Fruit fly (Drosophila melanogaster) whole organism, embryonic: Measurements from ENCODE around the gene CG6040.
A peak's percentile ranks its signal among the peaks of the same experiment; 100 is the strongest.

Experiments used
- Ada2b ChIP-seq: fragments of 200-800 bp; sonication (Bioruptor generic); IDR thresholded peaks from 2 replicates; pipeline ENCODE4 v1.3.6; 2022; ENCODE audit warnings: missing biosample characterization, missing genetic modification characterization
- B-H2 ChIP-seq: fragments of 200-800 bp; sonication (Bioruptor generic); optimal IDR thresholded peaks from 2 replicates; lab custom pipeline; 2018; ENCODE audit warnings: missing biosample characterization, mild to moderate bottlenecking, missing genetic modification characterization
- CG10431 ChIP-seq: fragments of 200-800 bp; sonication (Bioruptor generic); optimal IDR thresholded peaks from 3 replicates; lab custom pipeline; 2018; ENCODE audit warnings: missing biosample characterization, mild to moderate bottlenecking, missing genetic modification characterization
- CG11093 ChIP-seq: fragments of 200-800 bp; sonication (Bioruptor generic); IDR thresholded peaks from 3 replicates; pipeline ENCODE4 v1.3.6; 2022; ENCODE audit warnings: missing biosample characterization, missing genetic modification characterization
- CG12071 ChIP-seq: fragments of 200-800 bp; sonication (Bioruptor generic); optimal IDR thresholded peaks from 3 replicates; lab custom pipeline; 2018; ENCODE audit warnings: missing biosample characterization, mild to moderate bottlenecking, missing genetic modification characterization
- CG12219 ChIP-seq: fragments of 200-800 bp; sonication (Bioruptor generic); optimal IDR thresholded peaks from 3 replicates; lab custom pipeline; 2018; ENCODE audit warnings: missing biosample characterization, mild to moderate bottlenecking, missing genetic modification characterization
- CG12299 ChIP-seq: fragments of 200-800 bp; sonication (Bioruptor generic); optimal IDR thresholded peaks from 2 replicates; lab custom pipeline; 2018; ENCODE audit warnings: missing biosample characterization, mild to moderate bottlenecking, missing genetic modification characterization
- CG13894 ChIP-seq: fragments of 200-800 bp; sonication (Bioruptor generic); optimal IDR thresholded peaks from 3 replicates; lab custom pipeline; 2018; ENCODE audit warnings: missing biosample characterization, mild to moderate bottlenecking, missing genetic modification characterization, moderate library complexity
- CG15479 ChIP-seq: fragments of 200-800 bp; sonication (Bioruptor generic); optimal IDR thresholded peaks from 3 replicates; lab custom pipeline; 2019; ENCODE audit warnings: missing biosample characterization, mild to moderate bottlenecking, missing genetic modification characterization, moderate library complexity
- CG1647 ChIP-seq: fragments of 200-800 bp; sonication (Bioruptor generic); optimal IDR thresholded peaks from 3 replicates; lab custom pipeline; 2016; ENCODE audit warnings: missing biosample characterization, missing genetic modification characterization
- CG16863 ChIP-seq: fragments of 200-800 bp; sonication (Bioruptor generic); optimal IDR thresholded peaks from 3 replicates; lab custom pipeline; 2016; ENCODE audit warnings: missing biosample characterization, missing genetic modification characterization
- CG17361 ChIP-seq: fragments of 200-800 bp; sonication (Bioruptor generic); IDR thresholded peaks from 3 replicates; pipeline ENCODE4 v1.3.6; 2022; ENCODE audit warnings: missing biosample characterization, missing genetic modification characterization
- CG17802 ChIP-seq: fragments of 200-800 bp; sonication (Bioruptor generic); optimal IDR thresholded peaks from 2 replicates; lab custom pipeline; 2018; ENCODE audit warnings: missing biosample characterization, mild to moderate bottlenecking, missing genetic modification characterization, moderate library complexity
- CG2129 ChIP-seq: fragments of 200-800 bp; sonication (Bioruptor generic); IDR thresholded peaks from 2 replicates; pipeline ENCODE4 v1.3.6; 2022; ENCODE audit warnings: missing biosample characterization, missing genetic modification characterization; ENCODE audit not compliant: partially characterized antibody
- CG3065 ChIP-seq: fragments of 200-800 bp; sonication (Bioruptor generic); optimal IDR thresholded peaks from 2 replicates; lab custom pipeline; 2016; ENCODE audit warnings: missing biosample characterization, missing genetic modification characterization
- CG34376 ChIP-seq: fragments of 200-800 bp; sonication (Bioruptor generic); optimal IDR thresholded peaks from 2 replicates; lab custom pipeline; 2018; ENCODE audit warnings: missing biosample characterization, mild to moderate bottlenecking, missing genetic modification characterization
- CG3726 ChIP-seq: fragments of 200-800 bp; sonication (Bioruptor generic); IDR thresholded peaks from 3 replicates; pipeline ENCODE4, ENCODE4 v1.3.6; 2022; ENCODE audit warnings: missing biosample characterization, missing genetic modification characterization
- CG7963 ChIP-seq: fragments of 200-800 bp; sonication (Bioruptor generic); IDR thresholded peaks from 3 replicates; pipeline ENCODE4 v1.3.6; 2022; ENCODE audit warnings: missing biosample characterization, missing genetic modification characterization; ENCODE audit not compliant: partially characterized antibody
- CHES-1-like ChIP-seq: fragments of 200-800 bp; sonication (Bioruptor generic); optimal IDR thresholded peaks from 2 replicates; lab custom pipeline; 2016; ENCODE audit warnings: missing biosample characterization, missing genetic modification characterization
- E2f1 ChIP-seq: fragments of 200-800 bp; sonication (Bioruptor generic); IDR thresholded peaks from 2 replicates; pipeline ENCODE4 v1.3.6; 2022; ENCODE audit warnings: missing biosample characterization, missing genetic modification characterization
- GATAe ChIP-seq: fragments of 200-800 bp; sonication (Bioruptor generic); conservative IDR thresholded peaks from 2 replicates; pipeline ENCODE4 v1.3.6; 2022; ENCODE audit warnings: missing biosample characterization, missing genetic modification characterization
- HLH4C ChIP-seq: fragments of 200-800 bp; sonication (Bioruptor generic); IDR thresholded peaks from 3 replicates; pipeline ENCODE4 v1.3.6; 2022; ENCODE audit warnings: missing biosample characterization, missing genetic modification characterization; ENCODE audit not compliant: partially characterized antibody
- HmgD ChIP-seq: fragments of 200-800 bp; sonication (Bioruptor generic); optimal IDR thresholded peaks from 3 replicates; lab custom pipeline; 2016; ENCODE audit warnings: missing biosample characterization, missing genetic modification characterization
- Lhr ChIP-seq: fragments of 200-800 bp; sonication (Bioruptor generic); optimal IDR thresholded peaks from 3 replicates; lab custom pipeline; 2017; ENCODE audit warnings: mild to moderate bottlenecking, missing biosample characterization, missing genetic modification reagents, missing genetic modification characterization
- MESR4 ChIP-seq: fragments of 200-800 bp; sonication (Bioruptor generic); optimal IDR thresholded peaks from 2 replicates; lab custom pipeline; 2018; ENCODE audit warnings: missing biosample characterization, mild to moderate bottlenecking, missing genetic modification characterization, moderate library complexity
- Myb ChIP-seq: fragments of 200-800 bp; sonication (Bioruptor generic); optimal IDR thresholded peaks from 2 replicates; lab custom pipeline; 2016; ENCODE audit warnings: missing biosample characterization, missing genetic modification characterization
- NK7.1 ChIP-seq: fragments of 200-800 bp; sonication (Bioruptor generic); optimal IDR thresholded peaks from 3 replicates; lab custom pipeline; 2016; ENCODE audit warnings: missing biosample characterization, missing genetic modification characterization
- Nf-YC ChIP-seq: fragments of 200-800 bp; optimal IDR thresholded peaks from 3 replicates; lab custom pipeline; 2019; ENCODE audit warnings: missing biosample characterization, mild to moderate bottlenecking, missing genetic modification characterization, moderate library complexity
- Ptx1 ChIP-seq: fragments of 200-800 bp; sonication (Bioruptor generic); IDR thresholded peaks from 2 replicates; pipeline ENCODE4 v1.3.6; 2022; ENCODE audit warnings: missing biosample characterization, missing genetic modification characterization
- Scr ChIP-seq: fragments of 200-800 bp; sonication (Bioruptor generic); IDR thresholded peaks from 2 replicates; pipeline ENCODE4 v1.3.6; 2022; ENCODE audit warnings: missing biosample characterization, missing genetic modification characterization; ENCODE audit not compliant: partially characterized antibody
- Six4 ChIP-seq: fragments of 200-800 bp; sonication (Bioruptor generic); optimal IDR thresholded peaks from 2 replicates; lab custom pipeline; 2016; ENCODE audit warnings: missing biosample characterization, missing genetic modification characterization
- ara ChIP-seq: fragments of 200-800 bp; sonication (Bioruptor generic); IDR thresholded peaks from 2 replicates; pipeline ENCODE4 v1.3.6; 2022; ENCODE audit warnings: missing biosample characterization, missing genetic modification characterization
- chif ChIP-seq, 2 experiments: fragments of 200-800 bp; sonication (Bioruptor generic); optimal IDR thresholded peaks; 3 replicates each; lab custom pipeline; 2016; ENCODE audit warnings: missing biosample characterization in 2 of 2, missing genetic modification characterization in 2 of 2
- ci ChIP-seq: fragments of 200-800 bp; sonication (Bioruptor generic); IDR thresholded peaks from 3 replicates; pipeline ENCODE4 v1.3.6; 2022; ENCODE audit warnings: missing biosample characterization, missing genetic modification characterization
- corto ChIP-seq: fragments of 200-800 bp; sonication (Bioruptor generic); optimal IDR thresholded peaks from 2 replicates; lab custom pipeline; 2016; ENCODE audit warnings: missing biosample characterization, mild to moderate bottlenecking, missing genetic modification characterization, moderate library complexity
- disco-r ChIP-seq: fragments of 200-800 bp; sonication (Bioruptor generic); optimal IDR thresholded peaks from 2 replicates; lab custom pipeline; 2016; ENCODE audit warnings: missing biosample characterization, missing genetic modification characterization
- eve ChIP-seq, 2 experiments: fragments of >200 bp; optimal IDR thresholded peaks; 2 replicates each; lab custom pipeline; 2017; ENCODE audit warnings: missing biosample characterization in 2 of 2, missing genetic modification characterization in 2 of 2
- grn ChIP-seq: fragments of 200-800 bp; sonication (Bioruptor generic); optimal IDR thresholded peaks from 3 replicates; lab custom pipeline; 2017; ENCODE audit warnings: missing biosample characterization, missing genetic modification characterization
- gsb-n ChIP-seq: fragments of 200-800 bp; sonication (Bioruptor generic); optimal IDR thresholded peaks from 3 replicates; lab custom pipeline; 2018; ENCODE audit warnings: missing biosample characterization, mild to moderate bottlenecking, missing genetic modification characterization
- insv ChIP-seq, 2 experiments: fragments of 200-800 bp; sonication (Bioruptor generic); optimal IDR thresholded peaks; 3 replicates each; lab custom pipeline; 2016 to 2018; ENCODE audit warnings: missing biosample characterization in 2 of 2, missing genetic modification characterization in 2 of 2
- maf-S ChIP-seq: fragments of 200-800 bp; sonication (Bioruptor generic); optimal IDR thresholded peaks from 2 replicates; lab custom pipeline; 2016; ENCODE audit warnings: missing biosample characterization, missing genetic modification characterization
- nmo ChIP-seq: fragments of 200-800 bp; sonication (Bioruptor generic); optimal IDR thresholded peaks from 2 replicates; lab custom pipeline; 2018; ENCODE audit warnings: missing biosample characterization, mild to moderate bottlenecking, missing genetic modification characterization, moderate library complexity
- odd ChIP-seq: fragments of 200-800 bp; sonication (Bioruptor generic); optimal IDR thresholded peaks from 2 replicates; lab custom pipeline; 2017; ENCODE audit warnings: missing biosample characterization, mild to moderate bottlenecking, missing genetic modification characterization
- onecut ChIP-seq: fragments of 200-800 bp; sonication (Bioruptor generic); IDR thresholded peaks from 2 replicates; pipeline ENCODE4 v1.3.6; 2022; ENCODE audit warnings: missing biosample characterization, missing genetic modification characterization
- peb ChIP-seq: fragments of 200-800 bp; sonication (Bioruptor generic); IDR thresholded peaks from 2 replicates; pipeline ENCODE4 v1.3.6; 2022; ENCODE audit warnings: missing biosample characterization, missing genetic modification characterization
- pfk ChIP-seq: fragments of 200-800 bp; sonication (Bioruptor generic); optimal IDR thresholded peaks from 2 replicates; lab custom pipeline; 2018; ENCODE audit warnings: missing biosample characterization, mild to moderate bottlenecking, missing genetic modification characterization, moderate library complexity
- psq ChIP-seq: fragments of 200-800 bp; sonication (Bioruptor generic); optimal IDR thresholded peaks from 2 replicates; lab custom pipeline; 2017; ENCODE audit warnings: missing biosample characterization, missing genetic modification characterization
- rib ChIP-seq: fragments of 200-800 bp; sonication (Bioruptor generic); IDR thresholded peaks from 2 replicates; pipeline ENCODE4 v1.3.6; 2022; ENCODE audit warnings: missing biosample characterization, missing genetic modification characterization
- run ChIP-seq: fragments of 200-800 bp; sonication (Bioruptor generic); optimal IDR thresholded peaks from 3 replicates; lab custom pipeline; 2018; ENCODE audit warnings: missing biosample characterization, mild to moderate bottlenecking, missing genetic modification characterization
- toy ChIP-seq: fragments of 200-800 bp; sonication (Bioruptor generic); IDR thresholded peaks from 2 replicates; pipeline ENCODE4 v1.3.6; 2022; ENCODE audit warnings: missing biosample characterization, missing genetic modification characterization
- tup ChIP-seq: fragments of 200-800 bp; sonication (Bioruptor generic); optimal IDR thresholded peaks from 2 replicates; lab custom pipeline; 2016; ENCODE audit warnings: missing biosample characterization, mild to moderate bottlenecking, missing genetic modification characterization, moderate library complexity
- zf30C ChIP-seq: fragments of 200-800 bp; sonication (Bioruptor generic); optimal IDR thresholded peaks from 3 replicates; lab custom pipeline; 2018; ENCODE audit warnings: missing biosample characterization, mild to moderate bottlenecking, missing genetic modification characterization

Gene CG6040

dm6 chr3R:19073002-19073401, 23.8 kb upstream of the CG6040 start (continued):
- TF ChIP-seq CG1647 (GFP tag; lab: Kevin White, UChicago) (no peak), psq (GFP tag; lab: Kevin White, UChicago) (no peak), CG7963 (GFP tag; lab: Robert Waterston, UW) (no peak), nmo (peak; percentile 86), pfk (GFP tag; lab: Kevin White, UChicago) (no peak), toy (GFP tag; lab: Robert Waterston, UW) (no peak), NK7.1 (GFP tag; lab: Kevin White, UChicago) (no peak), CG11093 (GFP tag; lab: Robert Waterston, UW) (peak; percentile 57; the same call in 2 of the 3 replicates), gsb-n (tag; lab: Kevin White, UChicago) (peak; percentile 61), GATAe (no peak), CG3726 (GFP tag; lab: Robert Waterston, UW) (no peak), B-H2 (GFP tag; lab: Kevin White, UChicago) (no peak), CG17802 (no peak), rib (no peak), MESR4 (GFP tag; lab: Kevin White, UChicago) (no peak), Lhr (peak; percentile 26), Scr (GFP tag; lab: Robert Waterston, UW) (no peak), CG15479 (no peak), disco-r (no peak), eve (GFP tag; optimal IDR thresholded peaks at IDR 0.05; lab: Kevin White, UChicago) (peak in 1 of 2 experiments; percentile 54), grn (GFP tag; lab: Kevin White, UChicago) (no peak), CG16863 (GFP tag; lab: Kevin White, UChicago) (peak; percentile 34), ci (no peak), insv (GFP tag; optimal IDR thresholded peaks at IDR 0.05; lab: Kevin White, UChicago) (no peak), Ptx1 (GFP tag; lab: Robert Waterston, UW) (peak; percentile 74), chif (GFP tag; optimal IDR thresholded peaks at IDR 0.05; lab: Kevin White, UChicago) (peak; percentile 4 to 37), onecut (GFP tag; lab: Robert Waterston, UW) (no peak), maf-S (no peak), tup (GFP tag; lab: Kevin White, UChicago) (no peak), zf30C (GFP tag; lab: Kevin White, UChicago) (no peak), CG34376 (GFP tag; lab: Kevin White, UChicago) (no peak), ara (GFP tag; lab: Robert Waterston, UW) (peak; percentile 71; the same call in 1 of the 2 replicates), run (tag; lab: Kevin White, UChicago) (no peak), Six4 (GFP tag; lab: Kevin White, UChicago) (no peak), HmgD (GFP tag; lab: Kevin White, UChicago) (no peak), CG12071 (GFP tag; lab: Kevin White, UChicago) (no peak), corto (GFP tag; lab: Kevin White, UChicago) (no peak), Ada2b (GFP tag; lab: Robert Waterston, UW) (no peak), HLH4C (no peak), odd (GFP tag; lab: Kevin White, UChicago) (peak; percentile 1), CG3065 (GFP tag; lab: Kevin White, UChicago) (no peak), Nf-YC (no peak), CG12299 (tag; lab: Kevin White, UChicago) (peak; percentile 11), CG17361 (GFP tag; lab: Robert Waterston, UW) (peak; percentile 83), CG12219 (peak; percentile 52), Myb (no peak), E2f1 (GFP tag; lab: Robert Waterston, UW) (peak; percentile 48), CG2129 (GFP tag; lab: Robert Waterston, UW) (no peak), peb (GFP tag; lab: Robert Waterston, UW) (peak; percentile 27; the same call in 1 of the 2 replicates), CG13894 (tag; lab: Kevin White, UChicago) (no peak), CHES-1-like (GFP tag; lab: Kevin White, UChicago) (no peak), CG10431 (no peak)
